Worm (Caenorhabditis elegans): Measurements from ENCODE around the gene F54H12.8.

DNA sequence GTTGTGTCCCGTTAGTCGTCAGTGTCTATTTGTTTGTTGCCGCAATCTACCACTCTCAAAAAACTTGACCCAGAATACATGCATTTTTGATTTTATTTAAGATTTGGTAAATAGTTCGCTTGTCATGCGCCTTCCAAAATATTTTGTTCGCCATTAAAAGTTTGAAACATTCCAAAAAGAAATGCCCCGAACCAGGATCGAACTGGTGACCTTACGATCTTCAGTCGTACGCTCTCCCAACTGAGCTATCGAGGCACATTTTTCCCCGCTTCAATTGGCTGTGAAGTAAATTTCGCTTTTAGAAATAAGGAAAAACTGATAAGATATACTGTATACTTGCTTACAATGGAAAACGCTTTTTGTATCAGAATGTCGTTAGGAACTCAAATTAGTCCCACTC, 9.3 kb upstream of the F54H12.8 start:
- TF ChIP-seq bed-1 (GFP tag; IDR thresholded peaks at IDR 0.05) (no peak), ets-4 (GFP tag; optimal IDR thresholded peaks at IDR 0.05) (no peak), attf-3 (GFP tag; conservative IDR thresholded peaks at IDR 0.05) (no peak), sea-2 (GFP tag; IDR thresholded peaks at IDR 0.05) (no peak), Y79H2A.3 (GFP tag; conservative IDR thresholded peaks at IDR 0.05) (no peak), snpc-4 (GFP tag; optimal IDR thresholded peaks at IDR 0.05) (no peak), snpc-4 (tag; optimal IDR thresholded peaks at IDR 0.05) (no peak), rcor-1 (GFP tag; IDR thresholded peaks at IDR 0.05) (0 out of 2 replicates have a peak, but pooled peaks have one; percentile 20), xnd-1 (tag; optimal IDR thresholded peaks at IDR 0.05) (no peak), ztf-3 (GFP tag; optimal IDR thresholded peaks at IDR 0.05) (no peak), T26A5.8 (tag; optimal IDR thresholded peaks at IDR 0.05) (no peak), nhr-80 (tag; optimal IDR thresholded peaks at IDR 0.05) (peak; percentile 10)

All from whole organism, young adult.